Fruit fly (Drosophila melanogaster) whole organism, wandering third instar larva: ENCODE data around the gene Nplp3.

Source experiments
- CG32264 ChIP-seq: fragments of 200-800 bp; sonication (Bioruptor generic); optimal IDR thresholded peaks from 2 replicates; lab custom pipeline; 2016; ENCODE audit warnings: missing biosample characterization, missing genetic modification characterization
- Dfd ChIP-seq: fragments of >200 bp; optimal IDR thresholded peaks from 2 replicates; lab custom pipeline; 2017; ENCODE audit warnings: missing biosample characterization, missing genetic modification characterization
- Dif ChIP-seq: fragments of 200-275, 200-300 bp; sonication (Bioruptor generic); optimal IDR thresholded peaks from 2 replicates; lab custom pipeline; 2018; ENCODE audit warnings: missing biosample characterization, missing genetic modification characterization; ENCODE audit not compliant: partially characterized antibody
- Jra ChIP-seq: sonication (Bioruptor generic); optimal IDR thresholded peaks from 2 replicates; lab custom pipeline; 2016; ENCODE audit warnings: missing biosample characterization, missing genetic modification characterization
- fru ChIP-seq: fragments of 200-800 bp; sonication (Bioruptor generic); optimal IDR thresholded peaks from 3 replicates; lab custom pipeline; 2016; ENCODE audit warnings: missing biosample characterization, mild to moderate bottlenecking, missing genetic modification characterization
- lola ChIP-seq: fragments of >200 bp; optimal IDR thresholded peaks from 2 replicates; lab custom pipeline; 2017; ENCODE audit warnings: missing biosample characterization, missing genetic modification characterization
- pan ChIP-seq: fragments of >200 bp; optimal IDR thresholded peaks from 2 replicates; lab custom pipeline; 2017
- psq ChIP-seq: fragments of 200-800 bp; sonication (Bioruptor generic); optimal IDR thresholded peaks from 3 replicates; lab custom pipeline; 2017; ENCODE audit warnings: missing biosample characterization, mild to moderate bottlenecking, missing genetic modification characterization, moderate library complexity
- sage ChIP-seq: fragments of 200-800 bp; sonication (Bioruptor generic); optimal IDR thresholded peaks from 2 replicates; lab custom pipeline; 2016; ENCODE audit warnings: missing biosample characterization, mild to moderate bottlenecking, missing genetic modification characterization

DNA sequence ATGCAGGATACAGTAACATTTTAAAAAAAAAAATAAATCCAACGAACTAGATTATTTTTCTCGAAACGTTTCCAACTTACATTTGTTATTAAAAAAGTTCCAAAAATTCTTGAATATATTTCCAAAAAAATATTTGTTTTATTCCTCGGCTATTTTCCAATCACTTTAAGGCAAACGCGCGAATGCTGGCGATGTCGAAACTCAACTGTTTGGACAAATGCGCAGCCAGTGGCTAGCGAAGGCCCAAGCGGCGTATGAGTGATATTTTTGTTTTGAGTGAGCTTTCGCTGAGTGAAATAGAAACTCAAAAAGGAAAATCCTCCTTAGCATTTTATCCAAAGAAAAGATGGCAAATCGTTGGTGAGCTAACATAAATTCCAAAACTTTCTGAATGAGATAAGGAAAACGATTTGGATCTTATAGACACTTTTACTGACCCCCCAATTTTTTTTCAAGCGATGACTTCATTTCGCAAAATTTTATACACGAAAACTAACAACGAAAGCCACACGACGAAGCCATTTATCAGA is 41.5 kb downstream of the Nplp3 start, which contains the start of gene ringer:
- no peak for TF ChIP-seq pan
- TF ChIP-seq CG32264 (GFP tag; lab: Kevin White, UChicago) = no peak
- no peak for TF ChIP-seq psq (GFP tag; lab: Kevin White, UChicago)
- TF ChIP-seq sage (GFP tag; lab: Kevin White, UChicago) = no peak
- TF ChIP-seq Dfd (GFP tag; lab: Kevin White, UChicago) = no peak
- TF ChIP-seq Dif (GFP tag; lab: Kevin White, UChicago) = no peak
- TF ChIP-seq lola (GFP tag; lab: Kevin White, UChicago) = no peak
- no peak for TF ChIP-seq fru (GFP tag; lab: Kevin White, UChicago)
- TF ChIP-seq Jra (GFP tag; lab: Kevin White, UChicago) = no peak
